Fruit fly (Drosophila melanogaster) whole organism, pupa: ENCODE data around the gene CNMa.

ENCODE experiments used
- CG14655 ChIP-seq: fragments of 200-800 bp; sonication (Bioruptor generic); optimal IDR thresholded peaks from 3 replicates; lab custom pipeline; 2017; ENCODE audit warnings: mild to moderate bottlenecking, missing biosample characterization, missing genetic modification reagents, missing genetic modification characterization
- EcR ChIP-seq: fragments of 200-800 bp; sonication (Bioruptor generic); optimal IDR thresholded peaks from 3 replicates; lab custom pipeline; 2019; ENCODE audit warnings: missing biosample characterization, missing genetic modification characterization, mild to moderate bottlenecking, moderate library complexity, missing genetic modification reagents
- rn ChIP-seq: fragments of 200-800 bp; sonication (Bioruptor generic); IDR thresholded peaks from 2 replicates; pipeline ENCODE4 v1.3.6; 2022; ENCODE audit warnings: missing biosample characterization, missing genetic modification characterization

CNMa gene

DNA sequence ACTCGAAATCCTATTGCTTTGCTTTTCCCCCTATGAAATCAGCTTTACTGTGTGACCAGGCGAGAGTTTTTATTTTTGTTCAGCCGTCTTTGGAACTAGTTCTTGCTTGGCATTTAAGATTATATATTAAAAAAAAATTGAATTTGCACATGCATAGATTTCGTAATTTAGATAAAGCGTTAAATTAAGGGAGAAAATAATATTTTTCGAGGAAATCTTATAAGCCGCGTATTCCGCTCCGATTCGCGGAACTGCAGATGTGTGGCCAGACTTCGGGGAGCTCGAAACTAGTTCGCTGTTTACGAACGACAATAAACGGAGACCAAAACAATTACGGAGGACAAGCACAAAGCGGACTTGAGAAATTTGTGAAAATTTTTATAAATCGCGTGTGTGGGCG lies 52.6 kb downstream of the CNMa start, which contains the start of the genes JTBR and CG42676:
TSS of gene JTBR (minus strand) at position 55 of the 400 bp plus-strand sequence.
TSS of gene CG42676 (plus strand) at position 306 of the 400 bp plus-strand sequence.
- TF ChIP-seq rn (GFP tag; lab: Robert Waterston, UW): no peak
- TF ChIP-seq EcR (GFP tag; lab: Kevin White, UChicago): peak; percentile 5
- TF ChIP-seq CG14655: no peak
